Worm (Caenorhabditis elegans) whole organism, L4/young adult: ENCODE data around the gene fbxb-33.

Experiments
- W03F9.2 ChIP-seq: fragments of 150-350 bp; optimal IDR thresholded peaks from 2 replicates; lab custom pipeline; 2014; ENCODE audit warnings: missing biosample characterization, missing genetic modification characterization
- dao-5 ChIP-seq: sonication (generic microtip); optimal IDR thresholded peaks from 2 replicates; lab custom pipeline; 2016; ENCODE audit warnings: missing genotype, missing genetic modification characterization, moderate library complexity, missing compliant biosample characterization
- him-1 ChIP-seq: sonication (generic microtip); optimal IDR thresholded peaks from 2 replicates; lab custom pipeline; 2016; ENCODE audit warnings: missing genotype, missing genetic modification reagents, missing genetic modification characterization, missing compliant biosample characterization

ce11 chrII:3641197-3641596 lies 6.0 kb upstream of the fbxb-33 start, which contains the start of gene M151.1:
- TF ChIP-seq him-1 (tag; lab: Kevin White, UChicago) (no peak), dao-5 (tag; lab: Kevin White, UChicago) (no peak), W03F9.2 (tag; lab: Kevin White, UChicago) (no peak)
